Fruit fly (Drosophila melanogaster) whole organism, prepupa: ENCODE measurements around the gene Cpr92A.

Experiments
- Blimp-1 ChIP-seq: fragments of 200-800 bp; sonication (Bioruptor generic); optimal IDR thresholded peaks from 3 replicates; lab custom pipeline; 2017; ENCODE audit warnings: missing biosample characterization, missing genetic modification characterization, mild to moderate bottlenecking, moderate library complexity, missing genetic modification reagents
- CG10631 ChIP-seq: fragments of 200-800 bp; sonication (Bioruptor generic); optimal IDR thresholded peaks from 2 replicates; lab custom pipeline; 2016; ENCODE audit warnings: missing biosample characterization, missing genetic modification characterization
- CG10669 ChIP-seq: fragments of 200-800 bp; sonication (Bioruptor generic); optimal IDR thresholded peaks from 3 replicates; lab custom pipeline; 2018; ENCODE audit warnings: missing biosample characterization, mild to moderate bottlenecking, missing genetic modification characterization, moderate library complexity
- CG11294 ChIP-seq: fragments of 200-800 bp; sonication (Bioruptor generic); IDR thresholded peaks from 2 replicates; pipeline ENCODE4 v1.3.6; 2022; ENCODE audit warnings: missing biosample characterization, missing genetic modification characterization
- CG11762 ChIP-seq: fragments of 200-800 bp; sonication (Bioruptor generic); optimal IDR thresholded peaks from 3 replicates; lab custom pipeline; 2016; ENCODE audit warnings: missing biosample characterization, missing genetic modification characterization; ENCODE audit not compliant: insufficient read depth
- CG11902 ChIP-seq: fragments of 200-800 bp; sonication (Bioruptor generic); optimal IDR thresholded peaks from 3 replicates; lab custom pipeline; 2016; ENCODE audit warnings: missing biosample characterization, missing genetic modification characterization
- CG15336 ChIP-seq: fragments of 200-800 bp; sonication (Bioruptor generic); IDR thresholded peaks from 2 replicates; pipeline ENCODE4 v1.3.6; 2022; ENCODE audit warnings: missing biosample characterization, missing genetic modification characterization
- CG1621 ChIP-seq: fragments of 200-800 bp; sonication (Bioruptor generic); optimal IDR thresholded peaks from 3 replicates; lab custom pipeline; 2018; ENCODE audit warnings: missing biosample characterization, mild to moderate bottlenecking, missing genetic modification characterization
- CG16779 ChIP-seq: fragments of 200-800 bp; sonication (Bioruptor generic); optimal IDR thresholded peaks from 3 replicates; lab custom pipeline; 2017; ENCODE audit warnings: missing biosample characterization, mild to moderate bottlenecking, missing genetic modification characterization
- CG3032 ChIP-seq: fragments of 200-800 bp; optimal IDR thresholded peaks from 2 replicates; lab custom pipeline; 2019; ENCODE audit warnings: missing biosample characterization, mild to moderate bottlenecking, missing genetic modification characterization, moderate library complexity
- CG32006 ChIP-seq: fragments of 200-800 bp; sonication (Bioruptor generic); optimal IDR thresholded peaks from 3 replicates; lab custom pipeline; 2017; ENCODE audit warnings: missing biosample characterization, mild to moderate bottlenecking, missing genetic modification characterization
- CG34406 ChIP-seq: fragments of 200-800 bp; sonication (Bioruptor generic); optimal IDR thresholded peaks from 3 replicates; lab custom pipeline; 2016; ENCODE audit warnings: missing biosample characterization, missing genetic modification characterization
- CG3919 ChIP-seq: fragments of 200-800 bp; sonication (Bioruptor generic); optimal IDR thresholded peaks from 3 replicates; lab custom pipeline; 2016; ENCODE audit warnings: missing biosample characterization, missing genetic modification characterization
- CG6163 ChIP-seq: fragments of 200-800 bp; sonication (Bioruptor generic); IDR thresholded peaks from 3 replicates; pipeline ENCODE4 v1.3.6; 2022; ENCODE audit warnings: missing biosample characterization, missing genetic modification characterization
- CG6792 ChIP-seq: fragments of 200-800 bp; sonication (Bioruptor generic); optimal IDR thresholded peaks from 3 replicates; lab custom pipeline; 2016; ENCODE audit warnings: missing biosample characterization, missing genetic modification characterization
- CG6808 ChIP-seq: fragments of 200-800 bp; sonication (Bioruptor generic); optimal IDR thresholded peaks from 3 replicates; lab custom pipeline; 2017; ENCODE audit warnings: missing biosample characterization, missing genetic modification characterization, mild to moderate bottlenecking, moderate library complexity, missing genetic modification reagents
- CG6854 ChIP-seq: fragments of 200-800 bp; sonication (Bioruptor generic); optimal IDR thresholded peaks from 2 replicates; lab custom pipeline; 2017; ENCODE audit warnings: missing biosample characterization, mild to moderate bottlenecking, missing genetic modification characterization
- CG7368 ChIP-seq: fragments of 200-800 bp; sonication (Bioruptor generic); optimal IDR thresholded peaks from 3 replicates; lab custom pipeline; 2016; ENCODE audit warnings: missing biosample characterization, missing genetic modification characterization
- CG8119 ChIP-seq: fragments of 200-800 bp; sonication (Bioruptor generic); IDR thresholded peaks from 3 replicates; pipeline ENCODE4 v1.3.6; 2022; ENCODE audit warnings: missing biosample characterization, missing genetic modification characterization
- CG8319 ChIP-seq: fragments of 200-800 bp; sonication (Bioruptor generic); optimal IDR thresholded peaks from 3 replicates; lab custom pipeline; 2016; ENCODE audit warnings: missing biosample characterization, missing genetic modification characterization
- CG9139 ChIP-seq: fragments of 200-800 bp; sonication (Bioruptor generic); optimal IDR thresholded peaks from 3 replicates; lab custom pipeline; 2017; ENCODE audit warnings: missing biosample characterization, mild to moderate bottlenecking, missing genetic modification characterization
- Eip78C ChIP-seq: fragments of 200-800 bp; sonication (Bioruptor generic); peaks from one replicate; lab custom pipeline; 2016; ENCODE audit warnings: missing biosample characterization, missing genetic modification characterization
- Eip93F ChIP-seq: fragments of 200-800 bp; sonication (Bioruptor generic); optimal IDR thresholded peaks from 2 replicates; lab custom pipeline; 2016; ENCODE audit warnings: missing biosample characterization, mild to moderate bottlenecking, missing genetic modification characterization
- Ets21C ChIP-seq: fragments of 200-800 bp; sonication (Bioruptor generic); optimal IDR thresholded peaks from 3 replicates; lab custom pipeline; 2016; ENCODE audit warnings: missing biosample characterization, missing genetic modification characterization
- Hr38 ChIP-seq: sonication (Bioruptor generic); optimal IDR thresholded peaks from 2 replicates; lab custom pipeline; 2016; ENCODE audit warnings: missing biosample characterization, missing genetic modification characterization
- Met ChIP-seq: fragments of 200-800 bp; sonication (Bioruptor generic); optimal IDR thresholded peaks from 3 replicates; lab custom pipeline; 2016; ENCODE audit warnings: missing biosample characterization, missing genetic modification characterization
- OdsH ChIP-seq: fragments of 200-800 bp; sonication (Bioruptor generic); optimal IDR thresholded peaks from 3 replicates; lab custom pipeline; 2016; ENCODE audit warnings: missing biosample characterization, missing genetic modification characterization
- Sox15 ChIP-seq: fragments of 200-800 bp; sonication (Bioruptor generic); optimal IDR thresholded peaks from 3 replicates; lab custom pipeline; 2016; ENCODE audit warnings: missing biosample characterization, missing genetic modification characterization
- acj6 ChIP-seq: fragments of 200-800 bp; sonication (Bioruptor generic); optimal IDR thresholded peaks from 3 replicates; lab custom pipeline; 2016; ENCODE audit warnings: missing biosample characterization, missing genetic modification characterization
- esn ChIP-seq: fragments of 200-800 bp; sonication (Bioruptor generic); optimal IDR thresholded peaks from 2 replicates; lab custom pipeline; 2016; ENCODE audit warnings: missing biosample characterization, mild to moderate bottlenecking, missing genetic modification characterization, moderate library complexity
- fd85E ChIP-seq: fragments of 200-800 bp; sonication (Bioruptor generic); optimal IDR thresholded peaks from 3 replicates; lab custom pipeline; 2016; ENCODE audit warnings: missing biosample characterization, missing genetic modification characterization
- fkh ChIP-seq: fragments of 200-800 bp; sonication (Bioruptor generic); optimal IDR thresholded peaks from 3 replicates; lab custom pipeline; 2017; ENCODE audit warnings: missing biosample characterization, mild to moderate bottlenecking, missing genetic modification characterization, moderate library complexity
- lz ChIP-seq: fragments of 200-800 bp; sonication (Bioruptor generic); optimal IDR thresholded peaks from 3 replicates; lab custom pipeline; 2016; ENCODE audit warnings: missing biosample characterization, missing genetic modification characterization
- net ChIP-seq: fragments of 200-800 bp; sonication (Bioruptor generic); optimal IDR thresholded peaks from 3 replicates; lab custom pipeline; 2016; ENCODE audit warnings: missing biosample characterization, missing genetic modification characterization
- pdm3 ChIP-seq: fragments of 200-800 bp; sonication (Bioruptor generic); optimal IDR thresholded peaks from 3 replicates; lab custom pipeline; 2016; ENCODE audit warnings: missing biosample characterization, missing genetic modification characterization
- ss ChIP-seq, 2 experiments: fragments of 200-800 bp; sonication (Bioruptor generic); optimal IDR thresholded peaks; 2 replicates in 1 of 2; 3 replicates in 1 of 2; lab custom pipeline; 2017 to 2018; ENCODE audit warnings: mild to moderate bottlenecking in 2 of 2, missing biosample characterization in 2 of 2, missing genetic modification characterization in 2 of 2, moderate library complexity in 1 of 2
- svp ChIP-seq: fragments of 200-800 bp; sonication (Bioruptor generic); peaks from one replicate; lab custom pipeline; 2016; ENCODE audit warnings: missing biosample characterization, missing genetic modification characterization
- topi ChIP-seq: fragments of 200-800 bp; sonication (Bioruptor generic); optimal IDR thresholded peaks from 3 replicates; lab custom pipeline; 2016; ENCODE audit warnings: missing biosample characterization, missing genetic modification characterization
- vri ChIP-seq: fragments of 200-800 bp; sonication (Bioruptor generic); optimal IDR thresholded peaks from 3 replicates; lab custom pipeline; 2016; ENCODE audit warnings: missing biosample characterization, mild to moderate bottlenecking, missing genetic modification characterization

The Cpr92A gene

dm6 chr3R:19581829-19582228 is 16.9 kb downstream of the Cpr92A start (continued):
- TF ChIP-seq Blimp-1 (GFP tag; lab: Kevin White, UChicago) (no peak), Ets21C (GFP tag; lab: Kevin White, UChicago) (no peak), CG8119 (GFP tag; lab: Robert Waterston, UW) (peak; percentile 56; the same call in 2 of the 3 replicates)

dm6 chr3R:19571938-19572337 is 26.8 kb downstream of the Cpr92A start:
- no peak for TF ChIP-seq CG9139 (GFP tag; lab: Kevin White, UChicago)
- no peak for TF ChIP-seq CG11902 (GFP tag; lab: Kevin White, UChicago)
- no peak for TF ChIP-seq CG8319 (GFP tag; lab: Kevin White, UChicago)
- TF ChIP-seq CG6808 (GFP tag; lab: Kevin White, UChicago): no peak
- TF ChIP-seq Ets21C (GFP tag; lab: Kevin White, UChicago): no peak
- peak; percentile 4 for TF ChIP-seq Met
- no peak for TF ChIP-seq OdsH (GFP tag; lab: Kevin White, UChicago)
- no peak for TF ChIP-seq CG1621
- TF ChIP-seq CG6854: no peak
- TF ChIP-seq Sox15: no peak
- no peak for TF ChIP-seq fkh (GFP tag; lab: Kevin White, UChicago)
- TF ChIP-seq CG11294 (GFP tag; lab: Robert Waterston, UW): no peak
- no peak for TF ChIP-seq CG3919
- TF ChIP-seq CG10631: no peak
- no peak for TF ChIP-seq topi (GFP tag; lab: Kevin White, UChicago)
- peak; percentile 63 for TF ChIP-seq Eip78C (GFP tag; lab: Kevin White, UChicago)
- TF ChIP-seq svp: peak; percentile 33
- TF ChIP-seq CG15336 (GFP tag; lab: Robert Waterston, UW): no peak
- TF ChIP-seq CG10669 (GFP tag; lab: Kevin White, UChicago): no peak
- peak in 1 of 2 experiments; percentile 24 for TF ChIP-seq ss (GFP tag; optimal IDR thresholded peaks at IDR 0.05; lab: Kevin White, UChicago)
- TF ChIP-seq net (GFP tag; lab: Kevin White, UChicago): no peak
- no peak for TF ChIP-seq CG3032 (tag; lab: Kevin White, UChicago)
- no peak for TF ChIP-seq acj6 (GFP tag; lab: Kevin White, UChicago)
- TF ChIP-seq Hr38 (GFP tag; lab: Kevin White, UChicago): no peak
- TF ChIP-seq esn: peak; percentile 23
- TF ChIP-seq pdm3: no peak
- TF ChIP-seq CG7368 (GFP tag; lab: Kevin White, UChicago): no peak
- TF ChIP-seq CG32006 (GFP tag; lab: Kevin White, UChicago): no peak
- no peak for TF ChIP-seq Eip93F

dm6 chr3R:19571195-19571594 is 27.6 kb downstream of the Cpr92A start:
- TF ChIP-seq CG16779 (tag; lab: Kevin White, UChicago) (no peak), fd85E (GFP tag; lab: Kevin White, UChicago) (no peak), vri (GFP tag; lab: Kevin White, UChicago) (peak; percentile 20), topi (GFP tag; lab: Kevin White, UChicago) (no peak), CG11762 (GFP tag; lab: Kevin White, UChicago) (no peak), CG6792 (GFP tag; lab: Kevin White, UChicago) (no peak), CG34406 (GFP tag; lab: Kevin White, UChicago) (no peak), svp (peak; percentile 99), CG11294 (GFP tag; lab: Robert Waterston, UW) (no peak), CG9139 (GFP tag; lab: Kevin White, UChicago) (no peak), CG32006 (GFP tag; lab: Kevin White, UChicago) (no peak), Met (no peak), fkh (GFP tag; lab: Kevin White, UChicago) (peak; percentile 47), CG6163 (GFP tag; lab: Robert Waterston, UW) (no peak), CG7368 (GFP tag; lab: Kevin White, UChicago) (no peak), lz (GFP tag; lab: Kevin White, UChicago) (no peak)
